Worm (Caenorhabditis elegans): Measurements from ENCODE around the gene mrps-11.

ce11 chrV:12465399-12465798 lies 29.0 kb downstream of the mrps-11 start:
- TF ChIP-seq unc-62 (GFP tag; optimal IDR thresholded peaks at IDR 0.05) (no peak), snpc-4 (GFP tag; optimal IDR thresholded peaks at IDR 0.05) (no peak), snpc-4 (tag; optimal IDR thresholded peaks at IDR 0.05) (peak in 2 of 4 experiments; percentile 39 to 45), him-1 (tag; optimal IDR thresholded peaks at IDR 0.05) (no peak), repo-1 (tag; optimal IDR thresholded peaks at IDR 0.05) (no peak), F22D6.2 (tag; optimal IDR thresholded peaks at IDR 0.05) (no peak), tlf-1 (GFP tag; optimal IDR thresholded peaks at IDR 0.05) (no peak)
